Worm (Caenorhabditis elegans) whole organism, young adult: ENCODE measurements around the gene srx-114.

Source experiments
- B0019.2 ChIP-seq: fragments of 200-800 bp; sonication (Bioruptor generic); conservative IDR thresholded peaks from 2 replicates; pipeline ENCODE4 v1.3.6; 2022; ENCODE audit warnings: missing genetic modification reagents, missing genetic modification characterization, missing compliant biosample characterization
- B0035.1 ChIP-seq: sonication (generic microtip); optimal IDR thresholded peaks from 2 replicates; lab custom pipeline; 2016; ENCODE audit warnings: missing genetic modification characterization, mild to moderate bottlenecking, missing compliant biosample characterization, missing genotype, missing genetic modification reagents
- B0336.3 ChIP-seq: fragments of 200-800 bp; sonication (Bioruptor generic); IDR thresholded peaks from 2 replicates; pipeline ENCODE4 v1.3.6; 2022; ENCODE audit warnings: missing genetic modification characterization, missing compliant biosample characterization
- C17E4.6 ChIP-seq: fragments of 200-800 bp; sonication (Bioruptor generic); IDR thresholded peaks from 2 replicates; pipeline ENCODE4 v1.3.6; 2022; ENCODE audit warnings: missing genetic modification reagents, missing genetic modification characterization, missing compliant biosample characterization
- D2030.7 ChIP-seq: fragments of 200-800 bp; sonication (Bioruptor generic); IDR thresholded peaks from 2 replicates; pipeline ENCODE4 v1.3.6; 2022; ENCODE audit warnings: missing genetic modification reagents, missing genetic modification characterization, missing compliant biosample characterization
- F10E7.11 ChIP-seq: sonication (generic microtip); optimal IDR thresholded peaks from 2 replicates; lab custom pipeline; 2017; ENCODE audit warnings: mild to moderate bottlenecking, missing genetic modification characterization, moderate library complexity, missing compliant biosample characterization
- F23B12.7 ChIP-seq: sonication (generic microtip); optimal IDR thresholded peaks from 2 replicates; lab custom pipeline; 2017; ENCODE audit warnings: missing genetic modification characterization, mild to moderate bottlenecking, missing compliant biosample characterization, antibody characterized with exemption, moderate library complexity; ENCODE audit not compliant: insufficient read depth
- F49E8.2 ChIP-seq: sonication (generic microtip); optimal IDR thresholded peaks from 3 replicates; lab custom pipeline; 2017; ENCODE audit warnings: missing genetic modification characterization, mild to moderate bottlenecking, missing compliant biosample characterization, antibody characterized with exemption, moderate library complexity; ENCODE audit not compliant: insufficient read depth
- F52B5.7 ChIP-seq: sonication (generic microtip); optimal IDR thresholded peaks from 2 replicates; lab custom pipeline; 2016; ENCODE audit warnings: mild to moderate bottlenecking, missing genetic modification characterization, missing compliant biosample characterization
- F57A8.1 ChIP-seq: fragments of 200-800 bp; sonication (Bioruptor generic); optimal IDR thresholded peaks from 2 replicates; lab custom pipeline; 2018; ENCODE audit warnings: mild to moderate bottlenecking, missing genetic modification characterization, moderate library complexity, missing compliant biosample characterization
- K12H6.12 ChIP-seq: fragments of 200-800 bp; sonication (Bioruptor generic); optimal IDR thresholded peaks from 2 replicates; lab custom pipeline; 2018; ENCODE audit warnings: mild to moderate bottlenecking, missing genetic modification characterization, missing compliant biosample characterization
- T07F8.4 ChIP-seq: sonication (generic microtip); optimal IDR thresholded peaks from 2 replicates; lab custom pipeline; 2016; ENCODE audit warnings: mild to moderate bottlenecking, missing genetic modification characterization, moderate library complexity, missing compliant biosample characterization
- Y67H2A.10 ChIP-seq: fragments of 200-800 bp; sonication (Bioruptor generic); conservative IDR thresholded peaks from 2 replicates; pipeline ENCODE4 v1.3.6; 2022; ENCODE audit warnings: missing genetic modification reagents, missing genetic modification characterization, missing compliant biosample characterization
- Y95B8A.8 ChIP-seq: fragments of 200-800 bp; sonication (Bioruptor generic); IDR thresholded peaks from 2 replicates; pipeline ENCODE4 v1.3.6; 2022; ENCODE audit warnings: missing genetic modification reagents, missing genetic modification characterization, missing compliant biosample characterization
- akir-1 ChIP-seq: fragments of 200-800 bp; sonication (Bioruptor generic); optimal IDR thresholded peaks from 2 replicates; lab custom pipeline; 2018; ENCODE audit warnings: mild to moderate bottlenecking, missing genetic modification characterization, moderate library complexity, missing compliant biosample characterization
- aptf-2 ChIP-seq: fragments of 200-800 bp; sonication (Bioruptor generic); conservative IDR thresholded peaks from 2 replicates; pipeline ENCODE4 v1.3.6; 2022; ENCODE audit warnings: missing genetic modification reagents, missing genetic modification characterization, missing compliant biosample characterization
- aptf-3 ChIP-seq: fragments of 200-800 bp; sonication (Bioruptor generic); IDR thresholded peaks from 2 replicates; pipeline ENCODE4 v1.3.6; 2022; ENCODE audit warnings: missing genetic modification characterization, missing compliant biosample characterization
- athp-1 ChIP-seq: sonication (generic microtip); optimal IDR thresholded peaks from 2 replicates; lab custom pipeline; 2017; ENCODE audit warnings: mild to moderate bottlenecking, missing genetic modification characterization, missing compliant biosample characterization
- attf-3 ChIP-seq: fragments of 200-800 bp; sonication (Bioruptor generic); conservative IDR thresholded peaks from 2 replicates; pipeline ENCODE4 v1.3.6; 2022; ENCODE audit warnings: missing genetic modification reagents, missing genetic modification characterization, missing compliant biosample characterization
- attf-5 ChIP-seq: fragments of 200-800 bp; sonication (Bioruptor generic); optimal IDR thresholded peaks from 2 replicates; lab custom pipeline; 2018; ENCODE audit warnings: mild to moderate bottlenecking, missing genetic modification characterization, missing compliant biosample characterization
- bed-1 ChIP-seq: fragments of 200-800 bp; sonication (Bioruptor generic); IDR thresholded peaks from 2 replicates; pipeline ENCODE4 v1.3.6; 2022; ENCODE audit warnings: missing genetic modification reagents, missing genetic modification characterization, missing compliant biosample characterization
- ceh-100 ChIP-seq: fragments of 200-800 bp; sonication (Bioruptor generic); IDR thresholded peaks from 2 replicates; pipeline ENCODE4 v1.3.6; 2022; ENCODE audit warnings: missing genetic modification reagents, missing genetic modification characterization, missing compliant biosample characterization
- ceh-27 ChIP-seq: fragments of 200-800 bp; sonication (Bioruptor generic); optimal IDR thresholded peaks from 2 replicates; lab custom pipeline; 2018; ENCODE audit warnings: mild to moderate bottlenecking, missing genetic modification characterization, moderate library complexity, missing compliant biosample characterization
- ceh-58 ChIP-seq: fragments of 200-800 bp; sonication (Bioruptor generic); IDR thresholded peaks from 2 replicates; pipeline ENCODE4 v1.3.6; 2022; ENCODE audit warnings: missing genetic modification characterization, missing compliant biosample characterization
- ceh-79 ChIP-seq: sonication (generic microtip); optimal IDR thresholded peaks from 2 replicates; lab custom pipeline; 2017; ENCODE audit warnings: mild to moderate bottlenecking, missing genetic modification characterization, missing compliant biosample characterization
- chd-7 ChIP-seq: sonication (generic microtip); optimal IDR thresholded peaks from 2 replicates; lab custom pipeline; 2016; ENCODE audit warnings: mild to moderate bottlenecking, missing genetic modification characterization, moderate library complexity, missing compliant biosample characterization
- die-1 ChIP-seq: sonication (generic microtip); optimal IDR thresholded peaks from 2 replicates; lab custom pipeline; 2016; ENCODE audit warnings: missing genotype, mild to moderate bottlenecking, missing genetic modification characterization, missing compliant biosample characterization
- dpl-1 ChIP-seq: fragments of 150-350 bp; optimal IDR thresholded peaks from 2 replicates; lab custom pipeline; 2014; ENCODE audit warnings: missing biosample characterization, missing genetic modification reagents, missing genetic modification characterization
- ets-4 ChIP-seq: fragments of 200-800 bp; sonication (Bioruptor generic); optimal IDR thresholded peaks from 2 replicates; lab custom pipeline; 2018; ENCODE audit warnings: mild to moderate bottlenecking, missing genetic modification characterization, missing compliant biosample characterization
- fkh-3 ChIP-seq: sonication (generic microtip); optimal IDR thresholded peaks from 2 replicates; lab custom pipeline; 2016; ENCODE audit warnings: mild to moderate bottlenecking, missing genetic modification characterization, missing compliant biosample characterization
- gei-17 ChIP-seq: fragments of 200-800 bp; sonication (Bioruptor generic); optimal IDR thresholded peaks from 2 replicates; lab custom pipeline; 2018; ENCODE audit warnings: mild to moderate bottlenecking, missing genetic modification characterization, missing compliant biosample characterization
- hlh-12 ChIP-seq: sonication (generic microtip); optimal IDR thresholded peaks from 2 replicates; lab custom pipeline; 2016; ENCODE audit warnings: missing genetic modification characterization, missing compliant biosample characterization
- hmg-1.2 ChIP-seq: fragments of 200-800 bp; sonication (Bioruptor generic); IDR thresholded peaks from 2 replicates; pipeline ENCODE4 v1.3.6; 2022; ENCODE audit warnings: missing genetic modification reagents, missing genetic modification characterization, missing compliant biosample characterization
- hrde-1 ChIP-seq: sonication (generic microtip); optimal IDR thresholded peaks from 2 replicates; lab custom pipeline; 2016; ENCODE audit warnings: missing genetic modification characterization, mild to moderate bottlenecking, missing compliant biosample characterization, moderate library complexity, missing genotype, missing genetic modification reagents, borderline replicate concordance
- hsf-1 ChIP-seq: fragments of 200-800 bp; sonication (Bioruptor generic); IDR thresholded peaks from 2 replicates; pipeline ENCODE4 v1.3.6; 2022; ENCODE audit warnings: missing genetic modification reagents, missing genetic modification characterization, missing compliant biosample characterization
- lag-1 ChIP-seq: fragments of 200-800 bp; sonication (Bioruptor generic); IDR thresholded peaks from 2 replicates; pipeline ENCODE4 v1.3.6; 2022; ENCODE audit warnings: missing genetic modification reagents, missing genetic modification characterization, missing compliant biosample characterization
- lsl-1 ChIP-seq: fragments of 200-800 bp; sonication (Bioruptor generic); optimal IDR thresholded peaks from 2 replicates; lab custom pipeline; 2018; ENCODE audit warnings: mild to moderate bottlenecking, missing genetic modification characterization, moderate library complexity, missing compliant biosample characterization
- mcd-1 ChIP-seq: fragments of 200-800 bp; sonication (Bioruptor generic); IDR thresholded peaks from 2 replicates; pipeline ENCODE4 v1.3.6; 2022; ENCODE audit warnings: missing genetic modification reagents, missing genetic modification characterization, missing compliant biosample characterization
- mxl-1 ChIP-seq: sonication (generic microtip); optimal IDR thresholded peaks from 2 replicates; lab custom pipeline; 2016; ENCODE audit warnings: missing genetic modification characterization, missing compliant biosample characterization
- nfya-1 ChIP-seq: sonication (generic microtip); optimal IDR thresholded peaks from 2 replicates; lab custom pipeline; 2017; ENCODE audit warnings: antibody characterized with exemption, missing compliant biosample characterization, missing genetic modification characterization, borderline replicate concordance; ENCODE audit not compliant: insufficient read depth
- nfyb-1 ChIP-seq: fragments of 200-800 bp; sonication (Bioruptor generic); IDR thresholded peaks from 2 replicates; pipeline ENCODE4 v1.3.6; 2022; ENCODE audit warnings: missing genetic modification reagents, missing genetic modification characterization, missing compliant biosample characterization
- nhr-120 ChIP-seq: fragments of 200-800 bp; sonication (Bioruptor generic); IDR thresholded peaks from 2 replicates; pipeline ENCODE4 v1.3.6; 2022; ENCODE audit warnings: missing genetic modification characterization, missing compliant biosample characterization
- nhr-179 ChIP-seq: sonication (generic microtip); optimal IDR thresholded peaks from 2 replicates; lab custom pipeline; 2016; ENCODE audit warnings: mild to moderate bottlenecking, missing genetic modification characterization, missing compliant biosample characterization
- nhr-27 ChIP-seq: fragments of 200-800 bp; sonication (Bioruptor generic); optimal IDR thresholded peaks from 2 replicates; lab custom pipeline; 2018; ENCODE audit warnings: mild to moderate bottlenecking, missing genetic modification characterization, moderate library complexity, missing compliant biosample characterization
- sptf-2 ChIP-seq: fragments of 200-800 bp; sonication (Bioruptor generic); optimal IDR thresholded peaks from 2 replicates; lab custom pipeline; 2018; ENCODE audit warnings: mild to moderate bottlenecking, missing genetic modification characterization, missing compliant biosample characterization
- tbx-9 ChIP-seq: sonication (generic microtip); optimal IDR thresholded peaks from 2 replicates; lab custom pipeline; 2016; ENCODE audit warnings: borderline replicate concordance, missing genetic modification characterization, inconsistent platforms, missing compliant biosample characterization
- unc-130 ChIP-seq: sonication (generic microtip); optimal IDR thresholded peaks from 2 replicates; lab custom pipeline; 2016; ENCODE audit warnings: missing genetic modification reagents, missing genetic modification characterization, missing compliant biosample characterization
- ztf-3 ChIP-seq: fragments of 200-800 bp; sonication (Bioruptor generic); optimal IDR thresholded peaks from 2 replicates; lab custom pipeline; 2018; ENCODE audit warnings: mild to moderate bottlenecking, missing genetic modification characterization, missing compliant biosample characterization
- ztf-6 ChIP-seq: fragments of 200-800 bp; sonication (Bioruptor generic); IDR thresholded peaks from 2 replicates; pipeline ENCODE4 v1.3.6; 2022; ENCODE audit warnings: missing genetic modification reagents, missing genetic modification characterization, missing compliant biosample characterization

The srx-114 gene

ce11 chrII:5473946-5474423, 41.0 kb upstream of the srx-114 start, which contains the start of gene mrps-16 (continued):
- no peak for TF ChIP-seq aptf-2 (GFP tag; lab: Robert Waterston, UW)
- TF ChIP-seq B0035.1 (tag; lab: Kevin White, UChicago), result no peak
- TF ChIP-seq nfya-1 (tag; lab: Kevin White, UChicago), result no peak
- peak; percentile 31; the same call in 1 of the 2 replicates for TF ChIP-seq hmg-1.2 (GFP tag; lab: Robert Waterston, UW)
- TF ChIP-seq F52B5.7, result no peak
- TF ChIP-seq sptf-2 (GFP tag; lab: Kevin White, UChicago), result no peak
- peak; percentile 26; the same call in 1 of the 2 replicates for TF ChIP-seq mcd-1
- TF ChIP-seq K12H6.12 (tag; lab: Kevin White, UChicago), result no peak
- no peak for TF ChIP-seq F57A8.1
- TF ChIP-seq ztf-3 (GFP tag; lab: Kevin White, UChicago), result no peak
- no peak for TF ChIP-seq F10E7.11 (tag; lab: Kevin White, UChicago)
- no peak for TF ChIP-seq Y67H2A.10
- TF ChIP-seq hrde-1 (tag; lab: Kevin White, UChicago), result no peak
- no peak for TF ChIP-seq ceh-58 (GFP tag; lab: Robert Waterston, UW)
- TF ChIP-seq unc-130 (GFP tag; lab: Kevin White, UChicago), result no peak
- TF ChIP-seq aptf-3, result no peak
- TF ChIP-seq nhr-120 (GFP tag; lab: Robert Waterston, UW), result no peak
- no peak for TF ChIP-seq ets-4
- no peak for TF ChIP-seq athp-1 (tag; lab: Kevin White, UChicago)
- peak; percentile 40 for TF ChIP-seq lsl-1 (GFP tag; lab: Kevin White, UChicago)
- TF ChIP-seq chd-7 (tag; lab: Kevin White, UChicago), result no peak
- TF ChIP-seq hsf-1 (GFP tag; lab: Robert Waterston, UW), result no peak
- no peak for TF ChIP-seq ceh-100 (GFP tag; lab: Robert Waterston, UW)
- no peak for TF ChIP-seq nfyb-1
- no peak for TF ChIP-seq lag-1 (GFP tag; lab: Robert Waterston, UW)
- TF ChIP-seq Y95B8A.8 (GFP tag; lab: Robert Waterston, UW), result no peak
- no peak for TF ChIP-seq ztf-6 (GFP tag; lab: Robert Waterston, UW)
- no peak for TF ChIP-seq akir-1 (GFP tag; lab: Kevin White, UChicago)
- TF ChIP-seq C17E4.6 (GFP tag; lab: Robert Waterston, UW), result no peak
- no peak for TF ChIP-seq attf-5 (GFP tag; lab: Kevin White, UChicago)
- TF ChIP-seq ceh-79 (tag; lab: Kevin White, UChicago), result no peak
- TF ChIP-seq hlh-12 (tag; lab: Kevin White, UChicago), result no peak
- no peak for TF ChIP-seq B0019.2 (GFP tag; lab: Robert Waterston, UW)
- TF ChIP-seq tbx-9 (tag; lab: Kevin White, UChicago), result no peak
- no peak for TF ChIP-seq die-1 (tag; lab: Kevin White, UChicago)
- no peak for TF ChIP-seq bed-1 (GFP tag; lab: Robert Waterston, UW)
- TF ChIP-seq nhr-179, result no peak
- TF ChIP-seq nhr-27 (tag; lab: Kevin White, UChicago), result no peak
- no peak for TF ChIP-seq F23B12.7 (tag; lab: Kevin White, UChicago)
- no peak for TF ChIP-seq mxl-1 (tag; lab: Kevin White, UChicago)
- TF ChIP-seq fkh-3 (tag; lab: Kevin White, UChicago), result no peak
- TF ChIP-seq gei-17, result no peak
- no peak for TF ChIP-seq B0336.3 (GFP tag; lab: Robert Waterston, UW)
- TF ChIP-seq attf-3 (GFP tag; lab: Robert Waterston, UW), result no peak
- peak; percentile 55; the same call in 1 of the 2 replicates for TF ChIP-seq D2030.7 (GFP tag; lab: Robert Waterston, UW)
- TF ChIP-seq ceh-27 (GFP tag; lab: Kevin White, UChicago), result no peak
- TF ChIP-seq dpl-1, result peak; percentile 71
- no peak for TF ChIP-seq T07F8.4
- TF ChIP-seq F49E8.2 (tag; lab: Kevin White, UChicago), result no peak
